Worm (Caenorhabditis elegans) whole organism, mixed stage, embryonic: Measurements from ENCODE around the gene npr-32.

ENCODE experiments used
- bed-3 ChIP-seq: fragments of 200-800 bp; sonication (Bioruptor generic); optimal IDR thresholded peaks from 3 replicates; lab custom pipeline; 2018; ENCODE audit warnings: mild to moderate bottlenecking, missing genetic modification characterization, moderate library complexity, missing compliant biosample characterization
- blmp-1 ChIP-seq: fragments of 150-350 bp; optimal IDR thresholded peaks from 2 replicates; lab custom pipeline; 2014; ENCODE audit warnings: missing biosample characterization, missing genetic modification characterization
- drap-1 ChIP-seq: fragments of 200-800 bp; sonication (Bioruptor generic); optimal IDR thresholded peaks from 3 replicates; lab custom pipeline; 2018; ENCODE audit warnings: mild to moderate bottlenecking, missing genetic modification characterization, missing compliant biosample characterization
- lin-13 ChIP-seq: fragments of 150-350 bp; optimal IDR thresholded peaks from 2 replicates; lab custom pipeline; 2014; ENCODE audit warnings: missing biosample characterization, missing genetic modification characterization
- nhr-12 ChIP-seq: fragments of 150-350 bp; optimal IDR thresholded peaks from 2 replicates; lab custom pipeline; 2014; ENCODE audit warnings: missing biosample characterization, missing genetic modification characterization
- nhr-76 ChIP-seq: sonication (generic microtip); optimal IDR thresholded peaks from 2 replicates; lab custom pipeline; 2017; ENCODE audit warnings: missing biosample characterization, missing genetic modification characterization
- pha-4 ChIP-seq: fragments of 150-350 bp; optimal IDR thresholded peaks from 2 replicates; lab custom pipeline; 2018; ENCODE audit warnings: missing biosample characterization, missing genetic modification reagents, missing genetic modification characterization
- sptf-1 ChIP-seq: sonication (generic microtip); optimal IDR thresholded peaks from 2 replicates; lab custom pipeline; 2017; ENCODE audit warnings: mild to moderate bottlenecking, missing genetic modification characterization, moderate library complexity, missing compliant biosample characterization

ce11 chrIV:17245200-17245599 is 14.3 kb upstream of the npr-32 start, which contains the start of gene ZK550.2:
- TF ChIP-seq blmp-1 (tag; lab: Kevin White, UChicago) (no peak), bed-3 (GFP tag; lab: Kevin White, UChicago) (no peak), sptf-1 (tag; lab: Kevin White, UChicago) (no peak), lin-13 (no peak), drap-1 (GFP tag; lab: Kevin White, UChicago) (no peak), nhr-76 (tag; lab: Kevin White, UChicago) (no peak), pha-4 (tag; lab: Kevin White, UChicago) (no peak), nhr-12 (no peak)
